Worm (Caenorhabditis elegans) whole organism, L3 larva: ENCODE data around the gene che-10.

Experiments
- ZK546.5 ChIP-seq: sonication (generic microtip); optimal IDR thresholded peaks from 2 replicates; lab custom pipeline; 2017; ENCODE audit warnings: missing biosample characterization, missing genetic modification characterization
- aly-2 ChIP-seq: fragments of 150-350 bp; optimal IDR thresholded peaks from 2 replicates; lab custom pipeline; 2014; ENCODE audit warnings: missing biosample characterization, missing genetic modification characterization
- ama-1 ChIP-seq: fragments of 150-350 bp; optimal IDR thresholded peaks from 2 replicates; lab custom pipeline; 2018
- ceh-16 ChIP-seq: sonication (generic microtip); optimal IDR thresholded peaks from 2 replicates; lab custom pipeline; 2017; ENCODE audit warnings: missing biosample characterization, missing genetic modification characterization
- ceh-28 ChIP-seq: fragments of 150-350 bp; optimal IDR thresholded peaks from 2 replicates; lab custom pipeline; 2014; ENCODE audit warnings: missing biosample characterization, missing genetic modification reagents, missing genetic modification characterization
- ceh-82 ChIP-seq: fragments of 150-350 bp; optimal IDR thresholded peaks from 2 replicates; lab custom pipeline; 2014; ENCODE audit warnings: missing biosample characterization, missing genetic modification characterization
- ceh-9 ChIP-seq: sonication (generic microtip); optimal IDR thresholded peaks from 2 replicates; lab custom pipeline; 2018; ENCODE audit warnings: missing biosample characterization, missing genetic modification characterization
- daf-12 ChIP-seq: fragments of 150-350 bp; optimal IDR thresholded peaks from 2 replicates; lab custom pipeline; 2014; ENCODE audit warnings: missing biosample characterization, missing genetic modification reagents, missing genetic modification characterization
- egl-27 ChIP-seq: sonication (generic microtip); optimal IDR thresholded peaks from 4 replicates; lab custom pipeline; 2017; ENCODE audit warnings: missing biosample characterization, missing genetic modification reagents, missing genetic modification characterization
- elt-1 ChIP-seq: fragments of 150-350 bp; optimal IDR thresholded peaks from 2 replicates; lab custom pipeline; 2014; ENCODE audit warnings: missing biosample characterization, missing genetic modification characterization
- elt-3 ChIP-seq, 3 experiments: fragments of 150-350 bp in 1 of 3; sonication (generic microtip) in 2 of 3; optimal IDR thresholded peaks; 2 replicates in 2 of 3; 4 replicates in 1 of 3; lab custom pipeline; 2014 to 2017; ENCODE audit warnings: missing biosample characterization in 3 of 3, missing genetic modification characterization in 3 of 3
- eor-1 ChIP-seq, 2 experiments: fragments of 150-350 bp; optimal IDR thresholded peaks; 2 replicates each; lab custom pipeline; 2014 to 2018; ENCODE audit warnings: missing biosample characterization in 2 of 2, missing genetic modification characterization in 2 of 2
- fkh-10 ChIP-seq: sonication (generic microtip); optimal IDR thresholded peaks from 2 replicates; lab custom pipeline; 2017; ENCODE audit warnings: missing biosample characterization, missing genetic modification reagents, missing genetic modification characterization
- fkh-2 ChIP-seq: fragments of 150-350 bp; optimal IDR thresholded peaks from 2 replicates; lab custom pipeline; 2014; ENCODE audit warnings: missing biosample characterization, missing genetic modification reagents, missing genetic modification characterization
- fos-1 ChIP-seq: fragments of 150-350 bp; optimal IDR thresholded peaks from 2 replicates; lab custom pipeline; 2014; ENCODE audit warnings: missing biosample characterization, missing genetic modification characterization
- hmg-11 ChIP-seq: sonication (generic microtip); optimal IDR thresholded peaks from 2 replicates; lab custom pipeline; 2016; ENCODE audit warnings: missing genetic modification characterization, missing compliant biosample characterization
- jun-1 ChIP-seq: fragments of 150-350 bp; optimal IDR thresholded peaks from 2 replicates; lab custom pipeline; 2014; ENCODE audit warnings: missing biosample characterization, missing genetic modification reagents, missing genetic modification characterization
- lin-15B ChIP-seq: fragments of 150-350 bp; optimal IDR thresholded peaks from 2 replicates; lab custom pipeline; 2014; ENCODE audit warnings: missing biosample characterization, missing genetic modification characterization
- lin-39 ChIP-seq: fragments of 150-350 bp; optimal IDR thresholded peaks from 2 replicates; lab custom pipeline; 2018; ENCODE audit warnings: missing biosample characterization, missing genetic modification reagents, missing genetic modification characterization
- lsy-12 ChIP-seq: sonication (generic microtip); optimal IDR thresholded peaks from 2 replicates; lab custom pipeline; 2016; ENCODE audit warnings: mild to moderate bottlenecking, missing genetic modification characterization, missing compliant biosample characterization
- mml-1 ChIP-seq: fragments of 150-350 bp; sonication (generic microtip); optimal IDR thresholded peaks from 3 replicates; lab custom pipeline; 2014; ENCODE audit warnings: missing biosample characterization, missing genetic modification characterization
- nfya-1 ChIP-seq: sonication (generic microtip); optimal IDR thresholded peaks from 2 replicates; lab custom pipeline; 2017; ENCODE audit warnings: missing genetic modification characterization, mild to moderate bottlenecking, missing compliant biosample characterization, antibody characterized with exemption, moderate library complexity; ENCODE audit not compliant: insufficient read depth
- nhr-23 ChIP-seq: fragments of 150-350 bp; optimal IDR thresholded peaks from 2 replicates; lab custom pipeline; 2014; ENCODE audit warnings: missing biosample characterization, missing genetic modification reagents, missing genetic modification characterization
- nhr-237 ChIP-seq: fragments of 150-350 bp; optimal IDR thresholded peaks from 2 replicates; lab custom pipeline; 2014; ENCODE audit warnings: missing biosample characterization, missing genetic modification characterization
- nhr-28 ChIP-seq: fragments of 150-350 bp; optimal IDR thresholded peaks from 2 replicates; lab custom pipeline; 2014; ENCODE audit warnings: missing biosample characterization, missing genetic modification characterization
- nhr-76 ChIP-seq: fragments of 150-350 bp; sonication (generic microtip); optimal IDR thresholded peaks from 5 replicates; lab custom pipeline; 2014; ENCODE audit warnings: missing biosample characterization, missing genetic modification characterization
- pqm-1 ChIP-seq: fragments of 150-350 bp; optimal IDR thresholded peaks from 2 replicates; lab custom pipeline; 2017; ENCODE audit warnings: missing biosample characterization, missing genetic modification characterization, inconsistent platforms
- sea-2 ChIP-seq: fragments of 150-350 bp; sonication (generic microtip); optimal IDR thresholded peaks from 4 replicates; lab custom pipeline; 2014; ENCODE audit warnings: missing biosample characterization, missing genetic modification reagents, missing genetic modification characterization
- snpc-4 ChIP-seq: fragments of 150-350 bp; optimal IDR thresholded peaks from 2 replicates; lab custom pipeline; 2014; ENCODE audit warnings: missing biosample characterization, missing genetic modification characterization
- tbx-2 ChIP-seq: sonication (generic microtip); optimal IDR thresholded peaks from 2 replicates; lab custom pipeline; 2016; ENCODE audit warnings: mild to moderate bottlenecking, missing genetic modification characterization, missing compliant biosample characterization
- unc-39 ChIP-seq: sonication (generic microtip); optimal IDR thresholded peaks from 4 replicates; lab custom pipeline; 2017; ENCODE audit warnings: missing biosample characterization, missing genetic modification characterization
- zag-1 ChIP-seq: fragments of 150-350 bp; optimal IDR thresholded peaks from 2 replicates; lab custom pipeline; 2014; ENCODE audit warnings: missing biosample characterization, missing genetic modification characterization
- ztf-4 ChIP-seq: fragments of 150-350 bp; optimal IDR thresholded peaks from 2 replicates; lab custom pipeline; 2014; ENCODE audit warnings: missing biosample characterization, missing genetic modification characterization

The che-10 gene

DNA sequence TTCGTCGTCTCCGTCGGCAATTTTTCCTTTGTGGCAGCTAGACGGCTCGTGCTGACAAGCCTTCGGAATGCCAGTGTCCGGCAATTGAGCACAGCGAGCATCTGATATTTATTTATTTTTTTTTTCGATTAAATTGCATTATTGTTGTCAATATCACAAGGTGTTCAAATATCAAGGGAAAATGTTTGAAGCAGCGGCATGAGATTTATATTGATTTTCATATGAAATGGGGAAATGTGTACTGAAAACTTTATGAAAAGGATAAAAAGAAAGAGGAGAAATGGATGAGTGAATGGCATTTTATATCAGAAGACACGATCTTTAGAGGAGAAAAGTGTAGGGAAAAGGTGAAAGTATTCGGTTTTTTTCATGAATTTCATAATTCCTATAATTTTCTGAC lies 35.6 kb downstream of the che-10 start, which contains the start of gene coa-3:
Gene coa-3, minus strand, starts transcription at position 101 of the 400 bp plus-strand sequence.
- TF ChIP-seq fkh-10 (GFP tag; lab: Kevin White, UChicago) = no peak
- no peak for TF ChIP-seq ceh-16 (tag; lab: Kevin White, UChicago)
- no peak for TF ChIP-seq unc-39 (tag; lab: Kevin White, UChicago)
- no peak for TF ChIP-seq nhr-28 (tag; lab: Kevin White, UChicago)
- TF ChIP-seq ceh-28 = no peak
- no peak for TF ChIP-seq fkh-2 (tag; lab: Kevin White, UChicago)
- no peak for TF ChIP-seq lin-15B (tag; lab: Kevin White, UChicago)
- no peak for TF ChIP-seq nhr-23 (tag; lab: Kevin White, UChicago)
- no peak for TF ChIP-seq daf-12 (tag; lab: Kevin White, UChicago)
- TF ChIP-seq mml-1 (tag; lab: Kevin White, UChicago) = no peak
- TF ChIP-seq nfya-1 (tag; lab: Kevin White, UChicago) = no peak
- TF ChIP-seq elt-3 (tag; optimal IDR thresholded peaks at IDR 0.05; lab: Kevin White, UChicago) = no peak
- TF ChIP-seq ama-1 = no peak
- TF ChIP-seq, all 47 proteins: peak for 0

DNA sequence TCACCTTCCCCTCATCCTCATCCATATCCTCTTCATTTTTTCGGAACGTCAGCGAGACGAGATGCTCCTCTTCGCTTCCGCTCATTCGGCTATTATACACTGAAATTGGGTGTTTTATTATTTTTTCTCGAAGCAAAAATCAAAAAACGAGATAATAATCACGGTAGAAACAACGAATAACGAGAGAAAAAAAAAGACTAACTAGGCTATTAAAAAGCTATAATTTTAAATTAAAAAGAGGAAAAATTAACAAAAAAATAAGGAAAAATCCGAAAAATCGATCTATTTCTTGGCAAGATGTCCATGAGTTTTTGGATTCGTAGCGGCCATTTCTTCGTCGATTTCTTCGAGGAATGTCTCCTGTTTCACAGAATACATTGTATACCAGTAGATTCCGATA lies 36.9 kb downstream of the che-10 start, which contains the start of gene ipla-1:
Gene ipla-1, minus strand, starts transcription at position 101 of the 400 bp plus-strand sequence.
- TF ChIP-seq ZK546.5 (tag; lab: Kevin White, UChicago) (no peak), zag-1 (tag; lab: Kevin White, UChicago) (no peak), lin-39 (tag; lab: Kevin White, UChicago) (no peak), eor-1 (tag; optimal IDR thresholded peaks at IDR 0.05; lab: Kevin White, UChicago) (no peak), jun-1 (tag; lab: Kevin White, UChicago) (no peak), fos-1 (tag; lab: Kevin White, UChicago) (no peak), nhr-237 (tag; lab: Kevin White, UChicago) (no peak), lin-15B (tag; lab: Kevin White, UChicago) (no peak), elt-3 (tag; optimal IDR thresholded peaks at IDR 0.05; lab: Kevin White, UChicago) (no peak), sea-2 (GFP tag; lab: Kevin White, UChicago) (no peak), tbx-2 (no peak), unc-39 (tag; lab: Kevin White, UChicago) (no peak), ztf-4 (tag; lab: Kevin White, UChicago) (no peak), ama-1 (no peak), lsy-12 (tag; lab: Kevin White, UChicago) (no peak), nhr-76 (no peak), snpc-4 (tag; lab: Kevin White, UChicago) (no peak), elt-1 (tag; lab: Kevin White, UChicago) (no peak), hmg-11 (tag; lab: Kevin White, UChicago) (no peak), egl-27 (tag; lab: Kevin White, UChicago) (no peak)

DNA sequence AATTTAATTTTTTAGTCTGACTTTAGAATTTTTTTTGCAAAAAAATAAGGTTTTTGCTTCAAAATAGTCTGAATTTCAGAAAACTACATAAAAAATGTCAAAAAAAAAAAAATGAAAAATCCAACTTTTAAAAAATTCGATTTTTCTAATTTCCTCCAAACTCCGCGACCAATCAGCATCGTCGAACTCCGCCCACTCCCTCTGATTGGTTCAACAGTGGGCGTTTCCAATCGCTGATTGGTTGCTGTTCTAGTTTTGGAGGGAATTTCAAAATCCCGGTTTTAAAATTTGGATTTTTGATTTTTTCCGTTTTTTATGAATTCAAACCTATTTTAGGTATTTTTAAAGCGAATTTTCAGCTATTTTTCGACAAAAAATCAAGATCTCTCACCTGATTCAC lies 37.3 kb downstream of the che-10 start:
- peak; percentile 88 for TF ChIP-seq nfya-1 (tag; lab: Kevin White, UChicago)
- no peak for TF ChIP-seq nhr-28 (tag; lab: Kevin White, UChicago)
- TF ChIP-seq tbx-2 = no peak

DNA sequence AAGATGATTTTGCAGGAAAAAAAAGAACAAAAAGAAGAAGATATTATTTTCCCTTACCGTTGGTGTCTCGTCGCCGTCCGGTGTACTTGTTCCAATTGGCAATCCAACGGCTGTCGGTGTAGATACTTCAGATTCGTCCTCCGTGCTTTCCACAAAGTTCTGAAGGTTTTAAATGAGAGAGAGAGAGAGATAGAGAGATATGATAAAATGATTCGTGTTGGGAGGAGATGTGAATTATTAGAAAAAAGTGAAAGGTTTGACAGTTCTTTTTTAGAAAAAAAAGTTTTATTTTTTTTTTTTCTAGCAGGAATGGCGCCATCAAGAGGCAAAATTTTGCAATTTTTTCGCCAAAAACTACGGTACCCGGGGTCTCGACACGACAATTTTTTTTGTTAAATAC lies 37.9 kb downstream of the che-10 start:
- no peak for TF ChIP-seq nhr-23 (tag; lab: Kevin White, UChicago)
- TF ChIP-seq ceh-28 = no peak
- no peak for TF ChIP-seq pqm-1 (tag; lab: Kevin White, UChicago)
- TF ChIP-seq fkh-2 (tag; lab: Kevin White, UChicago) = no peak
- no peak for TF ChIP-seq ceh-82
- TF ChIP-seq jun-1 (tag; lab: Kevin White, UChicago) = no peak
- no peak for TF ChIP-seq ceh-16 (tag; lab: Kevin White, UChicago)
- TF ChIP-seq aly-2 (tag; lab: Kevin White, UChicago) = no peak
- no peak for TF ChIP-seq mml-1 (tag; lab: Kevin White, UChicago)
- no peak for TF ChIP-seq lin-39 (tag; lab: Kevin White, UChicago)
- no peak for TF ChIP-seq ceh-9 (tag; lab: Kevin White, UChicago)

DNA sequence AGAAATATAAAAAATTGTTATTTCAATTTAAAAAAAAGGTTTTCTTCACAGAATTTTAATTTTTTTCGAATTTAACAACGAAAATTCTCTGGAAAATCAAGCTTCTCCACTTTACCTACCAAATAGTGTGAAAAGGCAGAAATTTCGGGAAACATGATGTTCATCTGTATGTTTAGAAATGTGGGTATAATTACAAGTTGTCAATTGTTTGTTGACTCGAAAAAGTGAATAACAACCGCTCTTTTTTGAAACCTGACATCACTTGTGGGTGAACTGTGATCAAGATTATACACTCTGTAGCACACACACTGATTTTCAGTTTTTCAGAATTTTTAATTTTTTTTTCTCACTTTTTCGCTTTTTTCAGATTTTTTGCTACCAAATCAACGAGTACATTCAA lies 38.3 kb downstream of the che-10 start:
- TF ChIP-seq pqm-1 (tag; lab: Kevin White, UChicago) (peak; percentile 28), sea-2 (GFP tag; lab: Kevin White, UChicago) (no peak)
